Worm (Caenorhabditis elegans) whole organism, L1 larva: Measurements from ENCODE around the gene T06F4.1.

ENCODE experiments used
- blmp-1 ChIP-seq: fragments of 150-350 bp; optimal IDR thresholded peaks from 2 replicates; lab custom pipeline; 2014; ENCODE audit warnings: missing biosample characterization, missing genetic modification characterization
- dpl-1 ChIP-seq, 3 experiments: fragments of 150-350 bp in 2 of 3; sonication (generic microtip) in 1 of 3; optimal IDR thresholded peaks; 2 replicates each; lab custom pipeline; 2014 to 2017; ENCODE audit warnings: missing biosample characterization in 3 of 3, missing genetic modification characterization in 3 of 3, missing genetic modification reagents in 3 of 3
- efl-3 ChIP-seq: fragments of 200-800 bp; sonication (Bioruptor generic); optimal IDR thresholded peaks from 2 replicates; lab custom pipeline; 2018; ENCODE audit warnings: mild to moderate bottlenecking, missing genetic modification characterization, missing compliant biosample characterization
- lin-39 ChIP-seq: fragments of 150-350 bp; optimal IDR thresholded peaks from 2 replicates; lab custom pipeline; 2014; ENCODE audit warnings: missing biosample characterization, missing genetic modification reagents, missing genetic modification characterization
- nhr-11 ChIP-seq: fragments of 150-350 bp; optimal IDR thresholded peaks from 2 replicates; lab custom pipeline; 2014; ENCODE audit warnings: missing biosample characterization, missing genetic modification characterization
- skn-1 ChIP-seq: fragments of 150-350 bp; optimal IDR thresholded peaks from 2 replicates; lab custom pipeline; 2014; ENCODE audit warnings: missing biosample characterization, missing genetic modification characterization
- zag-1 ChIP-seq: fragments of 150-350 bp; optimal IDR thresholded peaks from 2 replicates; lab custom pipeline; 2014; ENCODE audit warnings: missing biosample characterization, missing genetic modification characterization

DNA sequence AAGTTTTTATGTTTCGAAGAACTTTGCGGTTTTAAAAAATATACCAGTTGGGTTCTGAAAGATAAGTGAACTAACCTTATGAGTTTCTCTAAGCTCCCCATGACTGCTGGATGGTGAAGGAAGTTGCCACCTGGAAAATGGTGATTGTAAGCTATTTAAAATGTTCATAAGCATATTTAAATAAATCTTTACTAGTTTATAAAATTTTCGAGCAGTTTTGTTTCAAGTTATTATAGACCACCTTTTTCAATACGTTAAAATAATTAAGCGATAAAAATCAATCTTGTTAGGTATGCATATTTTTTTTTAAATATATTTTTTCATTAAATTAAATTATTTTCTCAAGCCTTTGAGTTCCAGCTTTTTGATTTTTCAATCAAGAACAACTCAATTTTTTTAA, at the start of gene T06F4.1:
- no peak for TF ChIP-seq efl-3 (GFP tag; lab: Kevin White, UChicago)
- TF ChIP-seq lin-39 = no peak
- no peak for TF ChIP-seq blmp-1 (tag; lab: Kevin White, UChicago)
- TF ChIP-seq zag-1 (tag; lab: Kevin White, UChicago) = no peak
- no peak for TF ChIP-seq dpl-1 (GFP tag; optimal IDR thresholded peaks at IDR 0.05; lab: Kevin White, UChicago)
- no peak for TF ChIP-seq skn-1 (tag; lab: Kevin White, UChicago)
- no peak for TF ChIP-seq nhr-11
